Worm (Caenorhabditis elegans): ENCODE data around the gene mlc-6.

Gene mlc-6

DNA sequence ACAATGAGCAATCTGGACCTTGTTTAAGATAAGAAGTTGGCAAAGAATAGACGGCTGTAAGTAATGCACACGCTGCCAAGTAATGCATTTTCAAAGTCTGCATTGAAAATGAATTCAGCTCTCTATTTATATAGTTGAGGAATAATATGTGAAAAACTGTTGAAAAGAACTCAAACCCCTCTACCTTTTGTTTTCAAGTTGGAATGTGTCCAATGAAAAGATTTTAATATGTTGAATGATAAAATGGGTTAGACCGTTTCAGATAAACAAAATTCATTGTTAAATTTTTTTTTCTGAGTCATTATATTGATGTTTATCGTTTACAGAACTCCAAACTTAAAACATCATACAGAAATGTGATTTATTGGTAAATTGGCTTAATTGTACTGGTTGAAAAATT lies 17.1 kb upstream of the mlc-6 start, which contains the start of gene E02H4.8:
Gene E02H4.8, minus strand, starts transcription at position 101 of the 400 bp plus-strand sequence.
- TF ChIP-seq hlh-15 (tag; optimal IDR thresholded peaks at IDR 0.05), result no peak

ce11 chrX:14257661-14258060 lies 11.2 kb upstream of the mlc-6 start, which contains the start of gene E02H4.4:
TSS of gene E02H4.4 (plus strand) at chrX:14257961.
- no peak for TF ChIP-seq nhr-11 (tag; optimal IDR thresholded peaks at IDR 0.05)
- TF ChIP-seq npax-4 (tag; optimal IDR thresholded peaks at IDR 0.05), result no peak
- TF ChIP-seq lim-6 (tag; optimal IDR thresholded peaks at IDR 0.05), result no peak
- no peak for TF ChIP-seq K09A11.1 (tag; optimal IDR thresholded peaks at IDR 0.05; ENCODE audit: insufficient read depth)
- no peak for TF ChIP-seq hlh-30 (tag; optimal IDR thresholded peaks at IDR 0.05; ENCODE audit: insufficient read depth)
- no peak for TF ChIP-seq elt-2 (tag; optimal IDR thresholded peaks at IDR 0.05)
- no peak for TF ChIP-seq ceh-24 (tag; optimal IDR thresholded peaks at IDR 0.05)
- no peak for TF ChIP-seq elt-4 (tag; optimal IDR thresholded peaks at IDR 0.05)
- no peak for TF ChIP-seq gmeb-2 (tag; optimal IDR thresholded peaks at IDR 0.05)
- TF ChIP-seq madf-2 (tag; optimal IDR thresholded peaks at IDR 0.05), result no peak
- TF ChIP-seq nfya-1 (tag; optimal IDR thresholded peaks at IDR 0.05), result no peak
- no peak for TF ChIP-seq hlh-6 (tag; optimal IDR thresholded peaks at IDR 0.05)
- no peak for TF ChIP-seq ama-1 (optimal IDR thresholded peaks at IDR 0.05)
- no peak for TF ChIP-seq sdc-2 (tag; optimal IDR thresholded peaks at IDR 0.05)
- no peak for TF ChIP-seq F13H6.1 (tag; optimal IDR thresholded peaks at IDR 0.05)
- no peak for TF ChIP-seq pha-4 (tag; optimal IDR thresholded peaks at IDR 0.05)
- TF ChIP-seq ceh-14 (tag; optimal IDR thresholded peaks at IDR 0.05), result no peak

DNA sequence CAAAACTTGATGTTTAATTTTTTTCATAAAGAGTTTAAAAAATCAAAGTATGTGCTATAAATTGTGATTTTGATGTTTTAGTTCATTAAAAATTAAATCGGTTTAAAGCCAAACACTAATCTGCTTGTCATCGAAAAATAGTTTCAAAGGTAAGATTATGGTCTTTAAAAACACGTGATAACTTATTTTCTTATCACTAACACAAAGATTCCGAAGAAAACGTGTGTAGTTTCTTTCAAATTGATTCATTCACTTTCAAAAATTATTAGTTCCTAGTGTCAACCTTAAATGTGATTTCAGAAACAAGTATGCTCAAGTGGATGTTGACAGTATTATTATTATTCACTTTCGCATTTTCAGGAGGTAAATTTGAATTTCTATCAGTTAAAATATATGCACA lies 9.6 kb upstream of the mlc-6 start, which contains the start of gene E02H4.7:
Gene E02H4.7, plus strand, starts transcription at position 301 of the 400 bp plus-strand sequence.
- TF ChIP-seq pha-2 (tag; optimal IDR thresholded peaks at IDR 0.05) (no peak), elt-4 (tag; optimal IDR thresholded peaks at IDR 0.05) (no peak), fkh-6 (tag; optimal IDR thresholded peaks at IDR 0.05) (no peak)

ce11 chrX:14255031-14255430 lies 8.6 kb upstream of the mlc-6 start, which contains the start of gene E02H4.5:
TSS of gene E02H4.5 (minus strand) at chrX:14255131.
- TF ChIP-seq elt-2 (tag; optimal IDR thresholded peaks at IDR 0.05) (no peak), dmd-4 (tag; optimal IDR thresholded peaks at IDR 0.05; ENCODE audit: borderline replicate concordance) (no peak), K02D7.2 (tag; optimal IDR thresholded peaks at IDR 0.05) (no peak), hlh-6 (tag; optimal IDR thresholded peaks at IDR 0.05) (no peak), F13H6.1 (tag; optimal IDR thresholded peaks at IDR 0.05) (no peak), rnt-1 (tag; optimal IDR thresholded peaks at IDR 0.05) (no peak), npax-4 (tag; optimal IDR thresholded peaks at IDR 0.05) (no peak), zip-5 (tag; optimal IDR thresholded peaks at IDR 0.05) (no peak), ceh-48 (tag; optimal IDR thresholded peaks at IDR 0.05) (no peak), hlh-13 (GFP tag; optimal IDR thresholded peaks at IDR 0.05) (no peak), sdc-2 (tag; optimal IDR thresholded peaks at IDR 0.05) (no peak), ama-1 (optimal IDR thresholded peaks at IDR 0.05) (no peak), pha-2 (tag; optimal IDR thresholded peaks at IDR 0.05) (no peak), sox-2 (GFP tag; IDR thresholded peaks at IDR 0.05) (no peak), pag-3 (tag; optimal IDR thresholded peaks at IDR 0.05; ENCODE audit: borderline replicate concordance) (no peak), ceh-30 (tag; optimal IDR thresholded peaks at IDR 0.05) (no peak), gmeb-2 (tag; optimal IDR thresholded peaks at IDR 0.05) (no peak), ceh-14 (tag; optimal IDR thresholded peaks at IDR 0.05) (no peak), eyg-1 (tag; optimal IDR thresholded peaks at IDR 0.05) (no peak)

DNA sequence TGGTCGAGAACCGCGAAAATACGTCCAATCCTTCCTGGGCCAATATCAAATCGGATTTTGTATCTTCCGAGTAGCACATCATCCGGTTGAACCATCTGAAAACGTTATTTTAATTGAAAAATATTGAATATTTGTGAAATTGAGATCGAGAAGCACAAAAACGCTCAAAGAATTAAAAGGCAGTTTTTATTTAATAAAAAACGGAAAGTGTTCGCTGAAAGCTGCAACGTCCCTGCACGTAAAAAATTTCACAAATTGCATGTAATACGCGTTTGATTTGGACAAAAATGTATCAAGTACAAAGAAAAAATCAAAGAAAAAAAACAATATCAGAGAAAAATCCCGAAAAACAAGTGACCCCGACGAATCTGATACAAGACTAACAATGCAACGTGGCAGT lies 5.6 kb upstream of the mlc-6 start, which contains the start of gene E02H4.6:
Gene E02H4.6, minus strand, starts transcription at position 101 of the 400 bp plus-strand sequence.
- TF ChIP-seq K09A11.1 (tag; optimal IDR thresholded peaks at IDR 0.05; ENCODE audit: insufficient read depth) (no peak), ceh-31 (tag; optimal IDR thresholded peaks at IDR 0.05) (no peak), hlh-6 (tag; optimal IDR thresholded peaks at IDR 0.05) (no peak), sdc-2 (tag; optimal IDR thresholded peaks at IDR 0.05) (no peak), unc-42 (tag; optimal IDR thresholded peaks at IDR 0.05) (no peak), sox-4 (tag; optimal IDR thresholded peaks at IDR 0.05) (no peak), pha-2 (tag; optimal IDR thresholded peaks at IDR 0.05) (no peak)

All from whole organism, late embryonic.